Worm (Caenorhabditis elegans) whole organism, young adult: ENCODE results near the gene lips-13.

Experiments
- F39B2.1 ChIP-seq: fragments of 200-800 bp; sonication (Bioruptor generic); IDR thresholded peaks from 2 replicates; pipeline ENCODE4 v1.3.6; 2022; ENCODE audit warnings: missing genetic modification reagents, missing genetic modification characterization, missing compliant biosample characterization
- F49E8.2 ChIP-seq: sonication (generic microtip); optimal IDR thresholded peaks from 3 replicates; lab custom pipeline; 2017; ENCODE audit warnings: missing genetic modification characterization, mild to moderate bottlenecking, missing compliant biosample characterization, antibody characterized with exemption, moderate library complexity; ENCODE audit not compliant: insufficient read depth
- ama-1 ChIP-seq, 3 experiments: fragments of 150-350 bp in 1 of 3; sonication (generic microtip) in 2 of 3; optimal IDR thresholded peaks; 2 replicates each; lab custom pipeline; 2014 to 2018; ENCODE audit warnings: missing biosample characterization in 2 of 3, missing genetic modification characterization in 2 of 3, missing genetic modification reagents in 2 of 3
- ets-4 ChIP-seq: fragments of 200-800 bp; sonication (Bioruptor generic); optimal IDR thresholded peaks from 2 replicates; lab custom pipeline; 2018; ENCODE audit warnings: mild to moderate bottlenecking, missing genetic modification characterization, missing compliant biosample characterization
- lir-1 ChIP-seq: fragments of 200-800 bp; sonication (Bioruptor generic); conservative IDR thresholded peaks from 2 replicates; pipeline ENCODE4 v1.3.6; 2022; ENCODE audit warnings: missing genetic modification reagents, missing genetic modification characterization, missing compliant biosample characterization
- mcd-1 ChIP-seq: fragments of 200-800 bp; sonication (Bioruptor generic); IDR thresholded peaks from 2 replicates; pipeline ENCODE4 v1.3.6; 2022; ENCODE audit warnings: missing genetic modification reagents, missing genetic modification characterization, missing compliant biosample characterization

ce11 chrII:1127676-1128075, 9.8 kb upstream of the lips-13 start, which contains the start of gene taf-6.1:
- TF ChIP-seq lir-1 (GFP tag; lab: Robert Waterston, UW) = no peak
- no peak for TF ChIP-seq F39B2.1
- no peak for TF ChIP-seq ama-1 (optimal IDR thresholded peaks at IDR 0.05; lab: Kevin White, UChicago)
- TF ChIP-seq ama-1 (GFP tag; optimal IDR thresholded peaks at IDR 0.05; lab: Kevin White, UChicago) = no peak
- no peak for TF ChIP-seq ets-4 (GFP tag; lab: Kevin White, UChicago)
- no peak for TF ChIP-seq mcd-1
- TF ChIP-seq F49E8.2 = no peak
